Fruit fly (Drosophila melanogaster) whole organism, embryonic: ENCODE data around the gene Nelf-E.

ENCODE experiments used
- Blimp-1 ChIP-seq: fragments of 200-800 bp; sonication (Bioruptor generic); optimal IDR thresholded peaks from 3 replicates; lab custom pipeline; 2018; ENCODE audit warnings: missing biosample characterization, missing genetic modification characterization, mild to moderate bottlenecking, moderate library complexity, missing genetic modification reagents
- BtbVII ChIP-seq: fragments of 200-800 bp; sonication (Bioruptor generic); optimal IDR thresholded peaks from 3 replicates; lab custom pipeline; 2017; ENCODE audit warnings: missing biosample characterization, mild to moderate bottlenecking, missing genetic modification characterization
- Bteb2 ChIP-seq: fragments of 200-800 bp; sonication (Bioruptor generic); optimal IDR thresholded peaks from 2 replicates; lab custom pipeline; 2016; ENCODE audit warnings: missing biosample characterization, missing genetic modification characterization
- CG10209 ChIP-seq: fragments of 200-800 bp; sonication (Bioruptor generic); optimal IDR thresholded peaks from 3 replicates; lab custom pipeline; 2017; ENCODE audit warnings: missing biosample characterization, mild to moderate bottlenecking, missing genetic modification characterization, missing genetic modification reagents
- CG10654 ChIP-seq: fragments of 200-800 bp; sonication (Bioruptor generic); optimal IDR thresholded peaks from 2 replicates; lab custom pipeline; 2016; ENCODE audit warnings: missing biosample characterization, missing genetic modification characterization
- CG11085 ChIP-seq: fragments of 200-800 bp; sonication (Bioruptor generic); IDR thresholded peaks from 2 replicates; pipeline ENCODE4 v1.3.6; 2022; ENCODE audit warnings: missing biosample characterization, missing genetic modification characterization
- CG13624 ChIP-seq: fragments of 200-800 bp; sonication (Bioruptor generic); optimal IDR thresholded peaks from 2 replicates; lab custom pipeline; 2016; ENCODE audit warnings: missing biosample characterization, missing genetic modification characterization
- CG1529 ChIP-seq: fragments of 200-800 bp; sonication (Bioruptor generic); optimal IDR thresholded peaks from 3 replicates; lab custom pipeline; 2018; ENCODE audit warnings: missing biosample characterization, missing genetic modification characterization
- CG17186 ChIP-seq: fragments of 200-800 bp; sonication (Bioruptor generic); optimal IDR thresholded peaks from 3 replicates; lab custom pipeline; 2017; ENCODE audit warnings: missing biosample characterization, missing genetic modification reagents, missing genetic modification characterization
- CG17359 ChIP-seq: fragments of 200-800 bp; sonication (Bioruptor generic); optimal IDR thresholded peaks from 3 replicates; lab custom pipeline; 2018; ENCODE audit warnings: missing biosample characterization, mild to moderate bottlenecking, missing genetic modification characterization, moderate library complexity
- CG18262 ChIP-seq: fragments of 200-800 bp; optimal IDR thresholded peaks from 3 replicates; lab custom pipeline; 2019; ENCODE audit warnings: missing biosample characterization, mild to moderate bottlenecking, missing genetic modification characterization, moderate library complexity
- CG18619 ChIP-seq: fragments of 200-800 bp; sonication (Bioruptor generic); optimal IDR thresholded peaks from 3 replicates; lab custom pipeline; 2017; ENCODE audit warnings: missing biosample characterization, mild to moderate bottlenecking, missing genetic modification characterization
- CG31365 ChIP-seq: fragments of 200-800 bp; sonication (Bioruptor generic); optimal IDR thresholded peaks from 2 replicates; lab custom pipeline; 2018; ENCODE audit warnings: missing biosample characterization, mild to moderate bottlenecking, missing genetic modification characterization
- CG5180 ChIP-seq: fragments of 200-800 bp; sonication (Bioruptor generic); optimal IDR thresholded peaks from 3 replicates; lab custom pipeline; 2017; ENCODE audit warnings: missing biosample characterization, missing genetic modification characterization, mild to moderate bottlenecking, moderate library complexity, missing genetic modification reagents
- CG6765 ChIP-seq: fragments of 200-800 bp; sonication (Bioruptor generic); optimal IDR thresholded peaks from 3 replicates; lab custom pipeline; 2017; ENCODE audit warnings: missing biosample characterization, mild to moderate bottlenecking, missing genetic modification characterization
- CG6854 ChIP-seq: fragments of 200-800 bp; sonication (Bioruptor generic); optimal IDR thresholded peaks from 3 replicates; lab custom pipeline; 2017; ENCODE audit warnings: missing biosample characterization, mild to moderate bottlenecking, missing genetic modification characterization
- CG7987 ChIP-seq: fragments of 200-800 bp; sonication (Bioruptor generic); optimal IDR thresholded peaks from 2 replicates; lab custom pipeline; 2018; ENCODE audit warnings: missing biosample characterization, mild to moderate bottlenecking, missing genetic modification characterization, moderate library complexity
- CG9437 ChIP-seq: fragments of 200-800 bp; sonication (Bioruptor generic); optimal IDR thresholded peaks from 2 replicates; lab custom pipeline; 2018; ENCODE audit warnings: missing biosample characterization, mild to moderate bottlenecking, missing genetic modification characterization
- CG9817 ChIP-seq: fragments of 200-800 bp; sonication (Bioruptor generic); optimal IDR thresholded peaks from 2 replicates; lab custom pipeline; 2018; ENCODE audit warnings: missing biosample characterization, mild to moderate bottlenecking, missing genetic modification characterization, moderate library complexity
- Camta ChIP-seq: fragments of 200-800 bp; sonication (Bioruptor generic); optimal IDR thresholded peaks from 2 replicates; lab custom pipeline; 2016; ENCODE audit warnings: missing biosample characterization, missing genetic modification characterization
- CrebB ChIP-seq: fragments of 200-800 bp; sonication (Bioruptor generic); optimal IDR thresholded peaks from 3 replicates; lab custom pipeline; 2018; ENCODE audit warnings: missing biosample characterization, mild to moderate bottlenecking, missing genetic modification characterization
- Dbx ChIP-seq: fragments of 200-800 bp; sonication (Bioruptor generic); IDR thresholded peaks from 3 replicates; pipeline ENCODE4 v1.3.6; 2022; ENCODE audit warnings: missing biosample characterization, missing genetic modification characterization
- Dfd ChIP-seq, 2 experiments: fragments of >200 bp; optimal IDR thresholded peaks; 2 replicates each; lab custom pipeline; 2017; ENCODE audit warnings: missing biosample characterization in 2 of 2, missing genetic modification characterization in 2 of 2
- Dp ChIP-seq: fragments of 200-800 bp; sonication (Bioruptor generic); optimal IDR thresholded peaks from 2 replicates; lab custom pipeline; 2018; ENCODE audit warnings: missing biosample characterization, mild to moderate bottlenecking, missing genetic modification characterization, moderate library complexity
- Ets65A ChIP-seq: fragments of 200-800 bp; sonication (Bioruptor generic); peaks from one replicate; lab custom pipeline; 2016; ENCODE audit warnings: missing biosample characterization, missing genetic modification characterization
- Fer1 ChIP-seq: fragments of 200-800 bp; sonication (Bioruptor generic); optimal IDR thresholded peaks from 2 replicates; lab custom pipeline; 2017; ENCODE audit warnings: missing biosample characterization, mild to moderate bottlenecking, missing genetic modification characterization
- HLH3B ChIP-seq: fragments of 200-800 bp; sonication (Bioruptor generic); IDR thresholded peaks from 2 replicates; pipeline ENCODE4 v1.3.6; 2022; ENCODE audit warnings: missing biosample characterization, missing genetic modification characterization
- HLH54F ChIP-seq: fragments of 200-800 bp; sonication (Bioruptor generic); optimal IDR thresholded peaks from 3 replicates; lab custom pipeline; 2016; ENCODE audit warnings: missing biosample characterization, missing genetic modification characterization
- Jarid2 ChIP-seq: fragments of 200-800 bp; sonication (Bioruptor generic); optimal IDR thresholded peaks from 3 replicates; lab custom pipeline; 2017; ENCODE audit warnings: mild to moderate bottlenecking, missing biosample characterization, missing genetic modification reagents, missing genetic modification characterization
- MTF-1 ChIP-seq: fragments of 200-800 bp; sonication (Bioruptor generic); optimal IDR thresholded peaks from 2 replicates; lab custom pipeline; 2018; ENCODE audit warnings: missing biosample characterization, mild to moderate bottlenecking, missing genetic modification characterization, borderline replicate concordance
- Spps ChIP-seq: fragments of 200-800 bp; sonication (Bioruptor generic); optimal IDR thresholded peaks from 2 replicates; lab custom pipeline; 2018; ENCODE audit warnings: missing biosample characterization, mild to moderate bottlenecking, missing genetic modification characterization
- chn ChIP-seq: fragments of 200-800 bp; sonication (Bioruptor generic); optimal IDR thresholded peaks from 2 replicates; lab custom pipeline; 2016; ENCODE audit warnings: missing biosample characterization, missing genetic modification characterization
- cwo ChIP-seq: fragments of 200-800 bp; sonication (Bioruptor generic); optimal IDR thresholded peaks from 3 replicates; lab custom pipeline; 2017; ENCODE audit warnings: missing biosample characterization, missing genetic modification characterization, mild to moderate bottlenecking, moderate library complexity, missing genetic modification reagents
- en ChIP-seq: fragments of 200-800 bp; sonication (Bioruptor generic); optimal IDR thresholded peaks from 2 replicates; lab custom pipeline; 2016; ENCODE audit warnings: missing biosample characterization, missing genetic modification characterization
- eyg ChIP-seq: fragments of 200-800 bp; sonication (Bioruptor generic); optimal IDR thresholded peaks from 3 replicates; lab custom pipeline; 2016; ENCODE audit warnings: missing biosample characterization, missing genetic modification characterization
- fd3F ChIP-seq: fragments of 200-800 bp; sonication (Bioruptor generic); optimal IDR thresholded peaks from 2 replicates; lab custom pipeline; 2018; ENCODE audit warnings: missing biosample characterization, mild to moderate bottlenecking, missing genetic modification characterization, moderate library complexity
- gt ChIP-seq: fragments of 200-800 bp; sonication (Bioruptor generic); IDR thresholded peaks from 2 replicates; pipeline ENCODE4 v1.3.6; 2022; ENCODE audit warnings: missing biosample characterization, missing genetic modification characterization
- luna ChIP-seq: fragments of 200-800 bp; sonication (Bioruptor generic); optimal IDR thresholded peaks from 2 replicates; lab custom pipeline; 2016; ENCODE audit warnings: missing biosample characterization, missing genetic modification characterization
- maf-S ChIP-seq: fragments of 200-800 bp; sonication (Bioruptor generic); optimal IDR thresholded peaks from 2 replicates; lab custom pipeline; 2016; ENCODE audit warnings: missing biosample characterization, missing genetic modification characterization
- mld ChIP-seq: fragments of 200-800 bp; sonication (Bioruptor generic); IDR thresholded peaks from 3 replicates; pipeline ENCODE4 v1.3.6; 2022; ENCODE audit warnings: missing biosample characterization, missing genetic modification characterization; ENCODE audit not compliant: partially characterized antibody
- nau ChIP-seq: fragments of 200-800 bp; sonication (Bioruptor generic); optimal IDR thresholded peaks from 3 replicates; lab custom pipeline; 2017; ENCODE audit warnings: missing biosample characterization, mild to moderate bottlenecking, missing genetic modification characterization, missing genetic modification reagents
- odd ChIP-seq: fragments of 200-800 bp; sonication (Bioruptor generic); optimal IDR thresholded peaks from 2 replicates; lab custom pipeline; 2017; ENCODE audit warnings: missing biosample characterization, mild to moderate bottlenecking, missing genetic modification characterization
- ranshi ChIP-seq: fragments of 200-800 bp; sonication (Bioruptor generic); IDR thresholded peaks from 2 replicates; pipeline ENCODE4 v1.3.6; 2022; ENCODE audit warnings: missing biosample characterization, missing genetic modification characterization
- ro ChIP-seq: fragments of 200-800 bp; sonication (Bioruptor generic); IDR thresholded peaks from 2 replicates; pipeline ENCODE4 v1.3.6; 2022; ENCODE audit warnings: missing biosample characterization, missing genetic modification characterization
- salm ChIP-seq: fragments of 200-800 bp; sonication (Bioruptor generic); optimal IDR thresholded peaks from 2 replicates; lab custom pipeline; 2018; ENCODE audit warnings: missing biosample characterization, mild to moderate bottlenecking, missing genetic modification characterization
- sc ChIP-seq, 3 experiments: fragments of >200 bp in 2 of 3; fragments of 200-800 bp in 1 of 3; sonication (Bioruptor generic) in 1 of 3; optimal IDR thresholded peaks; 2 replicates in 2 of 3; 3 replicates in 1 of 3; lab custom pipeline; 2017; ENCODE audit warnings: mild to moderate bottlenecking in 1 of 3, missing biosample characterization in 1 of 3, missing genetic modification characterization in 1 of 3, missing genetic modification reagents in 1 of 3
- slou ChIP-seq: fragments of 200-800 bp; sonication (Bioruptor generic); optimal IDR thresholded peaks from 3 replicates; lab custom pipeline; 2016; ENCODE audit warnings: missing biosample characterization, missing genetic modification characterization
- sob ChIP-seq: fragments of 200-800 bp; sonication (Bioruptor generic); IDR thresholded peaks from 2 replicates; pipeline ENCODE4 v1.3.6; 2022; ENCODE audit warnings: missing biosample characterization, missing genetic modification characterization
- tup ChIP-seq: fragments of 200-800 bp; sonication (Bioruptor generic); optimal IDR thresholded peaks from 2 replicates; lab custom pipeline; 2016; ENCODE audit warnings: missing biosample characterization, mild to moderate bottlenecking, missing genetic modification characterization, moderate library complexity
- wek ChIP-seq: fragments of 200-800 bp; sonication (Bioruptor generic); optimal IDR thresholded peaks from 3 replicates; lab custom pipeline; 2018; ENCODE audit warnings: missing biosample characterization, mild to moderate bottlenecking, missing genetic modification characterization, moderate library complexity

The Nelf-E gene

DNA sequence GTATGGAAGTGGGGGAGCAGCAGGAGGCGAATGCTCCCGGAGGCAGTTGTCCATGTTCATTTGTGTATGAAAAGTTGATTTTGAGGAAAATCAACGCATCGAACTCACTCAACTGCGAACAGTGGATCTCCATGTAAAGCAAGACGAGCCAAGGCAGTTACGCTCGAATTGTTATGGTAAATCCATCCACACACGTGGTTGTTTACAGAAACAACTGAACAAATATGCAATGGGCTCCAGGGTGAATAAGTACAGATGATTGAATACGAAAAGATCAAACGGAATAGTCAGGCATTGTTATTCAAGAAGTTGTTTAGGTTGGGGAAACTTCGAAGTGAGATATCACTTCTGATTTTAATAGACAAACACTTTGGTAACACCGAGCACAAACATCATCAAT is 16.6 kb downstream of the Nelf-E start (continued):
- TF ChIP-seq Fer1 (GFP tag; lab: Kevin White, UChicago) (peak; percentile 61), Bteb2 (GFP tag; lab: Kevin White, UChicago) (no peak), Dfd (GFP tag; optimal IDR thresholded peaks at IDR 0.05; lab: Kevin White, UChicago) (no peak), salm (peak; percentile 35), CG13624 (GFP tag; lab: Kevin White, UChicago) (peak; percentile 30), wek (GFP tag; lab: Kevin White, UChicago) (peak; percentile 68), CG10209 (GFP tag; lab: Kevin White, UChicago) (peak; percentile 51), CG10654 (no peak), HLH54F (GFP tag; lab: Kevin White, UChicago) (no peak), MTF-1 (GFP tag; lab: Kevin White, UChicago) (peak; percentile 41), CG17359 (tag; lab: Kevin White, UChicago) (no peak), ranshi (GFP tag; lab: Robert Waterston, UW) (no peak; the same call in 1 of the 2 replicates), BtbVII (peak; percentile 41), maf-S (GFP tag; lab: Kevin White, UChicago) (peak; percentile 1), fd3F (GFP tag; lab: Kevin White, UChicago) (peak; percentile 24), CG7987 (peak; percentile 72), tup (peak; percentile 24), CG18262 (tag; lab: Kevin White, UChicago) (no peak), CG6765 (GFP tag; lab: Kevin White, UChicago) (peak; percentile 49), Jarid2 (GFP tag; lab: Kevin White, UChicago) (no peak), CG31365 (peak; percentile 26), chn (GFP tag; lab: Kevin White, UChicago) (no peak), CG9817 (tag; lab: Kevin White, UChicago) (peak; percentile 15), ro (GFP tag; lab: Robert Waterston, UW) (no peak), slou (GFP tag; lab: Kevin White, UChicago) (no peak), sc (optimal IDR thresholded peaks at IDR 0.05; lab: Kevin White, UChicago) (no peak), sc (GFP tag; optimal IDR thresholded peaks at IDR 0.05; lab: Kevin White, UChicago) (no peak), CG5180 (GFP tag; lab: Kevin White, UChicago) (peak; percentile 31), HLH3B (peak; percentile 44; the same call in 1 of the 2 replicates), Spps (no peak), Dbx (GFP tag; lab: Robert Waterston, UW) (peak; percentile 52; the same call in 1 of the 3 replicates), Camta (peak; percentile 7), Blimp-1 (GFP tag; lab: Kevin White, UChicago) (peak; percentile 31), eyg (peak; percentile 14), mld (no peak), nau (GFP tag; lab: Kevin White, UChicago) (no peak), CrebB (peak; percentile 0), CG1529 (GFP tag; lab: Kevin White, UChicago) (no peak), CG17186 (GFP tag; lab: Kevin White, UChicago) (no peak), luna (peak; percentile 8), Dp (no peak), en (peak; percentile 30), cwo (peak; percentile 37), CG11085 (GFP tag; lab: Robert Waterston, UW) (peak; percentile 24; the same call in 1 of the 2 replicates), Ets65A (GFP tag; lab: Kevin White, UChicago) (no peak), odd (GFP tag; lab: Kevin White, UChicago) (peak; percentile 15), CG6854 (GFP tag; lab: Kevin White, UChicago) (peak; percentile 71), gt (no peak), CG9437 (GFP tag; lab: Kevin White, UChicago) (no peak), sob (peak; percentile 59; the same call in 1 of the 2 replicates), CG18619 (GFP tag; lab: Kevin White, UChicago) (peak; percentile 22)
